Fruit fly (Drosophila melanogaster) whole organism, embryonic: ENCODE measurements around the gene CAH7.

Experiments
- Atf-2 ChIP-seq: fragments of 200-800 bp; sonication (Bioruptor generic); optimal IDR thresholded peaks from 2 replicates; lab custom pipeline; 2016; ENCODE audit warnings: missing biosample characterization, missing genetic modification characterization
- Bteb2 ChIP-seq: fragments of 200-800 bp; sonication (Bioruptor generic); optimal IDR thresholded peaks from 2 replicates; lab custom pipeline; 2016; ENCODE audit warnings: missing biosample characterization, missing genetic modification characterization
- CG10431 ChIP-seq: fragments of 200-800 bp; sonication (Bioruptor generic); optimal IDR thresholded peaks from 3 replicates; lab custom pipeline; 2018; ENCODE audit warnings: missing biosample characterization, mild to moderate bottlenecking, missing genetic modification characterization
- CG11456 ChIP-seq: fragments of 200-800 bp; sonication (Bioruptor generic); IDR thresholded peaks from 3 replicates; pipeline ENCODE4 v1.3.6; 2022; ENCODE audit warnings: missing biosample characterization, missing genetic modification characterization
- CG11695 ChIP-seq: fragments of 200-800 bp; sonication (Bioruptor generic); IDR thresholded peaks from 3 replicates; pipeline ENCODE4 v1.3.6; 2022; ENCODE audit warnings: missing biosample characterization, missing genetic modification characterization
- CG12299 ChIP-seq: fragments of 200-800 bp; sonication (Bioruptor generic); optimal IDR thresholded peaks from 2 replicates; lab custom pipeline; 2018; ENCODE audit warnings: missing biosample characterization, mild to moderate bottlenecking, missing genetic modification characterization
- CG12942 ChIP-seq: fragments of 200-800 bp; sonication (Bioruptor generic); optimal IDR thresholded peaks from 3 replicates; lab custom pipeline; 2016; ENCODE audit warnings: missing biosample characterization, missing genetic modification characterization
- CG13424 ChIP-seq: fragments of 200-800 bp; sonication (Bioruptor generic); optimal IDR thresholded peaks from 2 replicates; lab custom pipeline; 2019; ENCODE audit warnings: missing biosample characterization, mild to moderate bottlenecking, missing genetic modification characterization, moderate library complexity
- CG14710 ChIP-seq: fragments of 200-800 bp; sonication (Bioruptor generic); optimal IDR thresholded peaks from 3 replicates; lab custom pipeline; 2019; ENCODE audit warnings: missing biosample characterization, mild to moderate bottlenecking, missing genetic modification characterization, moderate library complexity
- CG15269 ChIP-seq: fragments of 200-800 bp; sonication (Bioruptor generic); optimal IDR thresholded peaks from 2 replicates; lab custom pipeline; 2018; ENCODE audit warnings: missing biosample characterization, mild to moderate bottlenecking, missing genetic modification characterization, moderate library complexity
- CG15514 ChIP-seq: fragments of 200-800 bp; sonication (Bioruptor generic); optimal IDR thresholded peaks from 3 replicates; lab custom pipeline; 2017; ENCODE audit warnings: missing biosample characterization, missing genetic modification characterization, mild to moderate bottlenecking, moderate library complexity, missing genetic modification reagents
- CG1647 ChIP-seq: fragments of 200-800 bp; sonication (Bioruptor generic); optimal IDR thresholded peaks from 3 replicates; lab custom pipeline; 2016; ENCODE audit warnings: missing biosample characterization, missing genetic modification characterization
- CG2129 ChIP-seq: fragments of 200-800 bp; sonication (Bioruptor generic); IDR thresholded peaks from 2 replicates; pipeline ENCODE4 v1.3.6; 2022; ENCODE audit warnings: missing biosample characterization, missing genetic modification characterization; ENCODE audit not compliant: partially characterized antibody
- CG2199 ChIP-seq: fragments of 200-800 bp; sonication (Bioruptor generic); IDR thresholded peaks from 3 replicates; pipeline ENCODE4 v1.3.6; 2022; ENCODE audit warnings: missing biosample characterization, missing genetic modification characterization
- CG6254 ChIP-seq: fragments of 200-800 bp; sonication (Bioruptor generic); optimal IDR thresholded peaks from 3 replicates; lab custom pipeline; 2017; ENCODE audit warnings: mild to moderate bottlenecking, missing biosample characterization, missing genetic modification reagents, missing genetic modification characterization
- CG6683 ChIP-seq: fragments of 200-800 bp; sonication (Bioruptor generic); optimal IDR thresholded peaks from 2 replicates; lab custom pipeline; 2017; ENCODE audit warnings: missing biosample characterization, mild to moderate bottlenecking, missing genetic modification characterization, missing genetic modification reagents
- CG6854 ChIP-seq: fragments of 200-800 bp; sonication (Bioruptor generic); optimal IDR thresholded peaks from 3 replicates; lab custom pipeline; 2017; ENCODE audit warnings: missing biosample characterization, mild to moderate bottlenecking, missing genetic modification characterization
- CG8290 ChIP-seq, 3 experiments: fragments of 200-800 bp; sonication (Bioruptor generic); optimal IDR thresholded peaks; 2 replicates each; lab custom pipeline; 2016 to 2019; ENCODE audit warnings: missing biosample characterization in 3 of 3, missing genetic modification characterization in 3 of 3, mild to moderate bottlenecking in 2 of 3, moderate library complexity in 1 of 3
- CTCF ChIP-seq: fragments of 200-800 bp; sonication (Bioruptor generic); optimal IDR thresholded peaks from 2 replicates; lab custom pipeline; 2017; ENCODE audit warnings: missing biosample characterization, mild to moderate bottlenecking, missing genetic modification characterization, moderate library complexity
- Ets65A ChIP-seq: fragments of 200-800 bp; sonication (Bioruptor generic); peaks from one replicate; lab custom pipeline; 2016; ENCODE audit warnings: missing biosample characterization, missing genetic modification characterization
- Ets97D ChIP-seq: fragments of 200-800 bp; sonication (Bioruptor generic); optimal IDR thresholded peaks from 3 replicates; lab custom pipeline; 2016; ENCODE audit warnings: missing biosample characterization, missing genetic modification characterization
- Fer1 ChIP-seq: fragments of 200-800 bp; sonication (Bioruptor generic); optimal IDR thresholded peaks from 2 replicates; lab custom pipeline; 2017; ENCODE audit warnings: missing biosample characterization, mild to moderate bottlenecking, missing genetic modification characterization
- Hr39 ChIP-seq: fragments of >200 bp; optimal IDR thresholded peaks from 2 replicates; lab custom pipeline; 2017
- Med ChIP-seq: fragments of 200-800 bp; sonication (Bioruptor generic); peaks from one replicate; lab custom pipeline; 2016; ENCODE audit warnings: missing biosample characterization, missing genetic modification characterization, mild to moderate bottlenecking, inconsistent platforms, moderate library complexity
- Sry-β ChIP-seq: fragments of 200-800 bp; sonication (Bioruptor generic); optimal IDR thresholded peaks from 2 replicates; lab custom pipeline; 2018; ENCODE audit warnings: missing biosample characterization, mild to moderate bottlenecking, missing genetic modification characterization, moderate library complexity
- Usf ChIP-seq: fragments of 200-800 bp; sonication (Bioruptor generic); optimal IDR thresholded peaks from 2 replicates; lab custom pipeline; 2017; ENCODE audit warnings: missing genotype, missing biosample characterization, missing genetic modification characterization
- ab ChIP-seq: fragments of 200-800 bp; sonication (Bioruptor generic); optimal IDR thresholded peaks from 2 replicates; lab custom pipeline; 2016; ENCODE audit warnings: missing biosample characterization, missing genetic modification characterization
- amos ChIP-seq: fragments of 200-800 bp; sonication (Bioruptor generic); IDR thresholded peaks from 2 replicates; pipeline ENCODE4 v1.3.6; 2022; ENCODE audit warnings: missing biosample characterization, missing genetic modification characterization; ENCODE audit not compliant: partially characterized antibody
- chinmo ChIP-seq: fragments of 200-800 bp; sonication (Bioruptor generic); IDR thresholded peaks from 4 replicates; pipeline ENCODE4 v1.3.6; 2022; ENCODE audit warnings: missing biosample characterization, missing genetic modification characterization; ENCODE audit not compliant: partially characterized antibody
- exex ChIP-seq: fragments of 200-800 bp; sonication (Bioruptor generic); optimal IDR thresholded peaks from 4 replicates; lab custom pipeline; 2018; ENCODE audit warnings: missing biosample characterization, mild to moderate bottlenecking, missing genetic modification characterization, moderate library complexity
- fd64A ChIP-seq: fragments of 200-800 bp; sonication (Bioruptor generic); optimal IDR thresholded peaks from 3 replicates; lab custom pipeline; 2018; ENCODE audit warnings: missing biosample characterization, mild to moderate bottlenecking, missing genetic modification characterization
- gcm ChIP-seq: fragments of 200-800 bp; sonication (Bioruptor generic); optimal IDR thresholded peaks from 2 replicates; lab custom pipeline; 2019; ENCODE audit warnings: missing biosample characterization, mild to moderate bottlenecking, missing genetic modification characterization, moderate library complexity
- gro ChIP-seq: fragments of 200-800 bp; sonication (Bioruptor generic); optimal IDR thresholded peaks from 2 replicates; lab custom pipeline; 2016; ENCODE audit warnings: missing biosample characterization, missing genetic modification characterization
- hbn ChIP-seq: fragments of 200-800 bp; sonication (Bioruptor generic); IDR thresholded peaks from 2 replicates; pipeline ENCODE4 v1.3.6; 2022; ENCODE audit warnings: missing biosample characterization, missing genetic modification characterization; ENCODE audit not compliant: partially characterized antibody
- hth ChIP-seq: fragments of >200 bp; optimal IDR thresholded peaks from 2 replicates; lab custom pipeline; 2017; ENCODE audit warnings: inconsistent platforms
- insv ChIP-seq, 2 experiments: fragments of 200-800 bp; sonication (Bioruptor generic); optimal IDR thresholded peaks; 3 replicates each; lab custom pipeline; 2016 to 2018; ENCODE audit warnings: missing biosample characterization in 2 of 2, missing genetic modification characterization in 2 of 2
- maf-S ChIP-seq: fragments of 200-800 bp; sonication (Bioruptor generic); optimal IDR thresholded peaks from 2 replicates; lab custom pipeline; 2016; ENCODE audit warnings: missing biosample characterization, missing genetic modification characterization
- pnt ChIP-seq: fragments of 200-800 bp; sonication (Bioruptor generic); optimal IDR thresholded peaks from 3 replicates; lab custom pipeline; 2016; ENCODE audit warnings: missing biosample characterization, missing genetic modification characterization
- sd ChIP-seq: fragments of 200-800 bp; sonication (Bioruptor generic); optimal IDR thresholded peaks from 3 replicates; lab custom pipeline; 2018; ENCODE audit warnings: missing biosample characterization, mild to moderate bottlenecking, missing genetic modification characterization, moderate library complexity
- sens-2 ChIP-seq: fragments of 200-800 bp; sonication (Bioruptor generic); IDR thresholded peaks from 2 replicates; pipeline ENCODE4 v1.3.6; 2022; ENCODE audit warnings: missing biosample characterization, missing genetic modification characterization
- ssp ChIP-seq: fragments of 200-800 bp; sonication (Bioruptor generic); IDR thresholded peaks from 2 replicates; pipeline ENCODE4 v1.3.6; 2022; ENCODE audit warnings: missing biosample characterization, missing genetic modification characterization
- tap ChIP-seq: fragments of 200-800 bp; optimal IDR thresholded peaks from 3 replicates; lab custom pipeline; 2019; ENCODE audit warnings: missing biosample characterization, mild to moderate bottlenecking, missing genetic modification characterization, moderate library complexity
- tio ChIP-seq: fragments of 200-800 bp; sonication (Bioruptor generic); optimal IDR thresholded peaks from 2 replicates; lab custom pipeline; 2017; ENCODE audit warnings: missing biosample characterization, missing genetic modification characterization, inconsistent platforms

CAH7 gene

DNA sequence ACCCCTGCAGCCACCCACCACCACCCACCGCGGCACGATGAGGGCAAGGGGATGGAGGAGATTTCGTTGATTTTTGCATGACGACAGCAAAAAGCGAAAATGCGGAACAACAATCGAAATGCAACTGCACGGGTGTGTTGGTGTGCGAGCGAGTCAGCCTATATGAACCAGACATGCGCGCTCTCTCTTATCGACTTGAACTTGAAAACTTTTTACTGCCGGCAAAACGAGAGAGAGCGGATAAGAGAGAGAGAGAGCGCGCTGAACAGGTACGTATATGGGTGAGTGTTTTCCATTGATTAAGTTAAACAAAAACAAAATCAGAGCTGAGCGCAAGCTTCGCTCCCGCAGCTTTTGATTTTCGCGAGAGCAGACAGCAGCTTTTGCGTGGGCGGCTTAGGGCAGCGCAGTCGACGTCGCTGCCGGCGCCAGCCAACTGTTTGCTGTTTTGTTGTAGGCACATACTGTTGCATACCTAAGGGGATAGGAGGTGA lies 22.8 kb upstream of the CAH7 start (continued):
- no peak for TF ChIP-seq amos (GFP tag; lab: Robert Waterston, UW)
- TF ChIP-seq CG2129 (GFP tag; lab: Robert Waterston, UW), result no peak
- TF ChIP-seq hth, result no peak
- no peak for TF ChIP-seq tio
- TF ChIP-seq Fer1 (GFP tag; lab: Kevin White, UChicago), result peak; percentile 8
- no peak for TF ChIP-seq hbn
- TF ChIP-seq CG14710, result no peak
- TF ChIP-seq CG12299 (tag; lab: Kevin White, UChicago), result no peak
- no peak for TF ChIP-seq pnt (GFP tag; lab: Kevin White, UChicago)
- no peak for TF ChIP-seq ssp (GFP tag; lab: Robert Waterston, UW)
- TF ChIP-seq tap, result no peak
- no peak for TF ChIP-seq CG11456 (GFP tag; lab: Robert Waterston, UW)
- no peak for TF ChIP-seq Sry-β
- no peak for TF ChIP-seq sens-2 (GFP tag; lab: Robert Waterston, UW)
- no peak for TF ChIP-seq ab (GFP tag; lab: Kevin White, UChicago)
- no peak for TF ChIP-seq insv (GFP tag; optimal IDR thresholded peaks at IDR 0.05; lab: Kevin White, UChicago)
- TF ChIP-seq CG10431, result no peak
- TF ChIP-seq Atf-2 (GFP tag; lab: Kevin White, UChicago), result no peak
- TF ChIP-seq maf-S, result no peak
- no peak for TF ChIP-seq exex
- no peak for TF ChIP-seq gro (GFP tag; lab: Kevin White, UChicago)
- no peak for TF ChIP-seq CG6683 (GFP tag; lab: Kevin White, UChicago)
- TF ChIP-seq fd64A (GFP tag; lab: Kevin White, UChicago), result no peak
- TF ChIP-seq CG15269, result no peak
- no peak for TF ChIP-seq gcm (GFP tag; lab: Kevin White, UChicago)
- no peak for TF ChIP-seq CG15514
- no peak for TF ChIP-seq CG8290 (GFP tag; optimal IDR thresholded peaks at IDR 0.05; lab: Kevin White, UChicago)
- no peak for TF ChIP-seq CG8290 (tag; optimal IDR thresholded peaks at IDR 0.05; lab: Kevin White, UChicago)
- peak; percentile 97; the same call in 3 of the 4 replicates for TF ChIP-seq chinmo
- peak; percentile 74 for TF ChIP-seq sd (tag; lab: Kevin White, UChicago)

DNA sequence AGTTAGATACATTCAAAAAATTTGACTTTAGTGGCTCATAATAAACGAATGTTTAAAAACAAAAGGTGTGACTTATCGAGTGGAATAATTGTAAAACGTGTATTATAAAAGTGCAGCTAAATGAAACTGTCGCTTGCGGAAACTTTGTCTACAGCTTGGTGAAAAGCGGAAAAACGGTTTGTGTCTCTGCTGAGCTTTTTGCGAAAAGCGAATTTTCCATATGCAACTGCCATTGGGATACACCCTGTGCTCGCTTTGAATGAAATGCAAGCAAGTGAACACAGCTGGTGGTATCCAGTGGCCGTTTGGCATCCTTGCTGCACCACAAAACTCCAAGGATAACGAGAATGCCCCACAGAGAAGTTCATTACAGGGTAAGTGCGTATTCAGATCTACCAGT lies 21.1 kb upstream of the CAH7 start:
- TF ChIP-seq CG6254 (GFP tag; lab: Kevin White, UChicago) (peak; percentile 94), CG11695 (GFP tag; lab: Robert Waterston, UW) (no peak), chinmo (0 out of 4 replicates have a peak, but pooled peaks have one; percentile 15), Bteb2 (GFP tag; lab: Kevin White, UChicago) (no peak), CTCF (GFP tag; lab: Kevin White, UChicago) (peak; percentile 76), CG2199 (GFP tag; lab: Robert Waterston, UW) (0 out of 3 replicates have a peak, but pooled peaks have one; percentile 12), CG12942 (GFP tag; lab: Kevin White, UChicago) (no peak), Hr39 (no peak), Med (peak; percentile 8), CG6854 (GFP tag; lab: Kevin White, UChicago) (no peak), Ets65A (GFP tag; lab: Kevin White, UChicago) (no peak)

dm6 chr3R:10091513-10091912 lies 20.5 kb upstream of the CAH7 start:
- TF ChIP-seq tap (no peak), CG1647 (GFP tag; lab: Kevin White, UChicago) (no peak), Ets97D (GFP tag; lab: Kevin White, UChicago) (no peak), gcm (GFP tag; lab: Kevin White, UChicago) (no peak), CG13424 (tag; lab: Kevin White, UChicago) (no peak), Usf (GFP tag; lab: Kevin White, UChicago) (no peak)
